Fruit fly (Drosophila melanogaster): Measurements from ENCODE around the gene eff.

The eff gene

dm6 chr3R:14748323-14749076 lies 7.4 kb upstream of the eff start (continued):
- TF ChIP-seq Dek (tag; optimal IDR thresholded peaks at IDR 0.05) (no peak), esg (GFP tag; conservative IDR thresholded peaks at IDR 0.05) (no peak), fru (optimal IDR thresholded peaks at IDR 0.05) (no peak), CG3407 (GFP tag; optimal IDR thresholded peaks at IDR 0.05) (no peak), Neu2 (GFP tag; optimal IDR thresholded peaks at IDR 0.05; ENCODE audit: borderline replicate concordance) (no peak), stwl (tag; optimal IDR thresholded peaks at IDR 0.05) (no peak), org-1 (GFP tag; optimal IDR thresholded peaks at IDR 0.05) (no peak), Kr (GFP tag; optimal IDR thresholded peaks at IDR 0.05) (peak; percentile 9), CG7372 (GFP tag; IDR thresholded peaks at IDR 0.05) (no peak), emc (GFP tag; optimal IDR thresholded peaks at IDR 0.05) (no peak), Blimp-1 (GFP tag; optimal IDR thresholded peaks at IDR 0.05) (peak; percentile 38), Bdp1 (GFP tag; optimal IDR thresholded peaks at IDR 0.05) (no peak), CG11398 (GFP tag; optimal IDR thresholded peaks at IDR 0.05) (no peak), Hey (tag; optimal IDR thresholded peaks at IDR 0.05) (no peak), pb (GFP tag; optimal IDR thresholded peaks at IDR 0.05) (no peak), CG17328 (GFP tag; IDR thresholded peaks at IDR 0.05) (no peak), CG12769 (tag; optimal IDR thresholded peaks at IDR 0.05) (no peak), CG4730 (GFP tag; IDR thresholded peaks at IDR 0.05) (no peak), hbn (GFP tag; IDR thresholded peaks at IDR 0.05; ENCODE audit: partially characterized antibody) (no peak), CG34422 (GFP tag; IDR thresholded peaks at IDR 0.05) (no peak), croc (GFP tag; conservative IDR thresholded peaks at IDR 0.05) (no peak), hb (GFP tag; IDR thresholded peaks at IDR 0.05; ENCODE audit: partially characterized antibody) (no peak), chif (GFP tag; optimal IDR thresholded peaks at IDR 0.05) (no peak), crc (GFP tag; optimal IDR thresholded peaks at IDR 0.05) (no peak), Ravus (GFP tag; IDR thresholded peaks at IDR 0.05) (no peak), zen (tag; optimal IDR thresholded peaks at IDR 0.05) (peak; percentile 48), CG4424 (GFP tag; optimal IDR thresholded peaks at IDR 0.05) (no peak), CG12744 (GFP tag; optimal IDR thresholded peaks at IDR 0.05) (no peak), salm (tag; optimal IDR thresholded peaks at IDR 0.05) (peak; percentile 23), HLH54F (GFP tag; optimal IDR thresholded peaks at IDR 0.05) (no peak), bab2 (GFP tag; optimal IDR thresholded peaks at IDR 0.05) (no peak), slbo (GFP tag; IDR thresholded peaks at IDR 0.05) (no peak), eve (GFP tag; optimal IDR thresholded peaks at IDR 0.05) (peak in 1 of 2 experiments; percentile 60), CG3163 (GFP tag; optimal IDR thresholded peaks at IDR 0.05) (peak; percentile 92), sqz (GFP tag; optimal IDR thresholded peaks at IDR 0.05) (no peak), CG4707 (GFP tag; optimal IDR thresholded peaks at IDR 0.05) (peak; percentile 51), CG11695 (GFP tag; IDR thresholded peaks at IDR 0.05) (no peak), Xbp1 (GFP tag; optimal IDR thresholded peaks at IDR 0.05) (no peak), gfzf (GFP tag; optimal IDR thresholded peaks at IDR 0.05) (no peak), Myb (GFP tag; optimal IDR thresholded peaks at IDR 0.05) (no peak), Oli (tag; optimal IDR thresholded peaks at IDR 0.05) (no peak), CG30431 (GFP tag; optimal IDR thresholded peaks at IDR 0.05) (no peak), CG12236 (GFP tag; optimal IDR thresholded peaks at IDR 0.05) (no peak), CG14965 (GFP tag; optimal IDR thresholded peaks at IDR 0.05; ENCODE audit: borderline replicate concordance) (no peak), CG6689 (GFP tag; IDR thresholded peaks at IDR 0.05) (0 out of 2 replicates have a peak, but pooled peaks have one; percentile 29), CG31441 (GFP tag; IDR thresholded peaks at IDR 0.05) (peak; percentile 37; the same call in 1 of the 2 replicates), CG7745 (tag; optimal IDR thresholded peaks at IDR 0.05) (peak; percentile 97), Gug (GFP tag; IDR thresholded peaks at IDR 0.05) (no peak), Poxn (GFP tag; IDR thresholded peaks at IDR 0.05) (no peak), CG9437 (GFP tag; optimal IDR thresholded peaks at IDR 0.05) (no peak), mam (GFP tag; optimal IDR thresholded peaks at IDR 0.05) (no peak)

All from whole organism, embryonic.